Worm (Caenorhabditis elegans) whole organism, L1 larva: ENCODE measurements around the gene rpt-1.

ENCODE experiments used
- C04F5.9 ChIP-seq: sonication (generic microtip); optimal IDR thresholded peaks from 2 replicates; lab custom pipeline; 2016; ENCODE audit warnings: missing genetic modification characterization, missing compliant biosample characterization
- C34B4.2 ChIP-seq: sonication (generic microtip); optimal IDR thresholded peaks from 2 replicates; lab custom pipeline; 2017; ENCODE audit warnings: mild to moderate bottlenecking, missing genetic modification characterization, missing compliant biosample characterization
- ama-1 ChIP-seq: fragments of 150-350 bp; optimal IDR thresholded peaks from 2 replicates; lab custom pipeline; 2014
- ceh-63 ChIP-seq: fragments of 200-800 bp; sonication (Bioruptor generic); optimal IDR thresholded peaks from 2 replicates; lab custom pipeline; 2018; ENCODE audit warnings: mild to moderate bottlenecking, missing genetic modification characterization, missing compliant biosample characterization
- ceh-8 ChIP-seq: fragments of 200-800 bp; sonication (Bioruptor generic); optimal IDR thresholded peaks from 2 replicates; lab custom pipeline; 2018; ENCODE audit warnings: mild to moderate bottlenecking, missing genetic modification characterization, moderate library complexity, missing compliant biosample characterization
- efl-1 ChIP-seq, 4 experiments: fragments of 150-350 bp; optimal IDR thresholded peaks in 3 of 4; peaks in 1 of 4; 1 replicate in 1 of 4; 2 replicates in 3 of 4; lab custom pipeline; 2014; ENCODE audit warnings: missing biosample characterization in 2 of 4, missing genetic modification characterization in 2 of 4, missing genetic modification reagents in 2 of 4
- egl-27 ChIP-seq, 2 experiments: fragments of 150-350 bp in 1 of 2; sonication (generic microtip); optimal IDR thresholded peaks; 3 replicates each; lab custom pipeline; 2017 to 2018; ENCODE audit warnings: missing biosample characterization in 2 of 2, missing genetic modification characterization in 2 of 2, missing genetic modification reagents in 2 of 2
- elt-2 ChIP-seq: sonication (generic microtip); optimal IDR thresholded peaks from 2 replicates; lab custom pipeline; 2016; ENCODE audit warnings: missing genetic modification characterization, mild to moderate bottlenecking, inconsistent platforms, missing compliant biosample characterization, missing genetic modification reagents
- elt-3 ChIP-seq, 6 experiments: fragments of 150-350 bp in 1 of 6; sonication (generic microtip); optimal IDR thresholded peaks; 2 replicates each; lab custom pipeline; 2017 to 2018; ENCODE audit warnings: missing biosample characterization in 6 of 6, missing genetic modification characterization in 6 of 6, inconsistent platforms in 1 of 6
- fkh-10 ChIP-seq: sonication (generic microtip); optimal IDR thresholded peaks from 2 replicates; lab custom pipeline; 2017; ENCODE audit warnings: missing biosample characterization, missing genetic modification reagents, missing genetic modification characterization
- grh-1 ChIP-seq: fragments of 200-800 bp; sonication (Bioruptor generic); IDR thresholded peaks from 2 replicates; pipeline ENCODE4 v1.3.6; 2022; ENCODE audit warnings: missing genetic modification reagents, missing genetic modification characterization, missing compliant biosample characterization
- jun-1 ChIP-seq: fragments of 150-350 bp; optimal IDR thresholded peaks from 2 replicates; lab custom pipeline; 2014; ENCODE audit warnings: missing biosample characterization, missing genetic modification reagents, missing genetic modification characterization
- lin-14 ChIP-seq: fragments of 200-800 bp; sonication (Bioruptor generic); optimal IDR thresholded peaks from 2 replicates; lab custom pipeline; 2018; ENCODE audit warnings: mild to moderate bottlenecking, missing genetic modification characterization, moderate library complexity, missing compliant biosample characterization
- lin-35 ChIP-seq, 2 experiments: fragments of 150-350 bp; optimal IDR thresholded peaks; 2 replicates each; lab custom pipeline; 2014; ENCODE audit warnings: missing biosample characterization in 2 of 2, missing genetic modification characterization in 2 of 2, missing genetic modification reagents in 2 of 2
- mdl-1 ChIP-seq, 2 experiments: fragments of 150-350 bp; optimal IDR thresholded peaks; 2 replicates each; lab custom pipeline; 2014 to 2017; ENCODE audit warnings: missing biosample characterization in 2 of 2, missing genetic modification characterization in 2 of 2, inconsistent platforms in 1 of 2
- mep-1 ChIP-seq: fragments of 150-350 bp; optimal IDR thresholded peaks from 2 replicates; lab custom pipeline; 2014; ENCODE audit warnings: missing biosample characterization, missing genetic modification characterization
- nhr-20 ChIP-seq: sonication (generic microtip); optimal IDR thresholded peaks from 2 replicates; lab custom pipeline; 2016; ENCODE audit warnings: mild to moderate bottlenecking, missing genetic modification characterization, missing compliant biosample characterization
- nhr-28 ChIP-seq: fragments of 150-350 bp; optimal IDR thresholded peaks from 2 replicates; lab custom pipeline; 2014; ENCODE audit warnings: missing biosample characterization, missing genetic modification characterization
- nhr-47 ChIP-seq: sonication (generic microtip); optimal IDR thresholded peaks from 2 replicates; lab custom pipeline; 2016; ENCODE audit warnings: mild to moderate bottlenecking, missing genetic modification characterization, moderate library complexity, missing compliant biosample characterization
- nhr-71 ChIP-seq: sonication (generic microtip); optimal IDR thresholded peaks from 2 replicates; lab custom pipeline; 2016; ENCODE audit warnings: mild to moderate bottlenecking, missing genetic modification characterization, moderate library complexity, missing compliant biosample characterization
- nhr-85 ChIP-seq: sonication (generic microtip); peaks from one replicate; lab custom pipeline; 2016; ENCODE audit warnings: missing genetic modification characterization, inconsistent platforms, missing compliant biosample characterization
- nhr-90 ChIP-seq: sonication (generic microtip); optimal IDR thresholded peaks from 2 replicates; lab custom pipeline; 2016; ENCODE audit warnings: mild to moderate bottlenecking, missing genetic modification characterization, missing compliant biosample characterization; ENCODE audit not compliant: poor library complexity
- pag-3 ChIP-seq: sonication (generic microtip); optimal IDR thresholded peaks from 2 replicates; lab custom pipeline; 2017; ENCODE audit warnings: missing genetic modification characterization, mild to moderate bottlenecking, missing compliant biosample characterization, antibody characterized with exemption, borderline replicate concordance; ENCODE audit not compliant: insufficient read depth
- pax-3 ChIP-seq: fragments of 200-800 bp; sonication (Bioruptor generic); optimal IDR thresholded peaks from 2 replicates; lab custom pipeline; 2018; ENCODE audit warnings: mild to moderate bottlenecking, missing genetic modification characterization, moderate library complexity, missing compliant biosample characterization
- pqm-1 ChIP-seq: sonication (generic microtip); optimal IDR thresholded peaks from 3 replicates; lab custom pipeline; 2017; ENCODE audit warnings: missing biosample characterization, missing genetic modification characterization
- snpc-4 ChIP-seq: fragments of 150-350 bp; optimal IDR thresholded peaks from 2 replicates; lab custom pipeline; 2014; ENCODE audit warnings: missing biosample characterization, missing genetic modification characterization
- sox-4 ChIP-seq: sonication (generic microtip); optimal IDR thresholded peaks from 2 replicates; lab custom pipeline; 2016; ENCODE audit warnings: missing genetic modification characterization, missing compliant biosample characterization
- unc-130 ChIP-seq: fragments of 150-350 bp; optimal IDR thresholded peaks from 2 replicates; lab custom pipeline; 2017; ENCODE audit warnings: missing biosample characterization, missing genetic modification characterization, inconsistent platforms
- vab-15 ChIP-seq: sonication (generic microtip); optimal IDR thresholded peaks from 2 replicates; lab custom pipeline; 2017; ENCODE audit warnings: missing genotype, mild to moderate bottlenecking, missing genetic modification characterization, missing compliant biosample characterization
- ztf-11 ChIP-seq, 2 experiments: sonication (generic microtip); optimal IDR thresholded peaks; 2 replicates each; lab custom pipeline; 2016 to 2017; ENCODE audit warnings: missing genetic modification characterization in 2 of 2, missing biosample characterization in 1 of 2, missing compliant biosample characterization in 1 of 2

rpt-1 gene

ce11 chrV:11978179-11978578, 4.0 kb downstream of the rpt-1 start, which contains the start of gene mif-2:
mif-2 (minus strand) TSS chrV:11978459.
- TF ChIP-seq lin-14 (GFP tag; lab: Kevin White, UChicago) = peak; percentile 20
- TF ChIP-seq efl-1 (optimal IDR thresholded peaks at IDR 0.05; lab: Kevin White, UChicago) = peak in 1 of 2 experiments; percentile 6
- peak in 1 of 2 experiments; percentile 6 for TF ChIP-seq efl-1 (GFP tag; optimal IDR thresholded peaks at IDR 0.05 in 1 of 2; lab: Kevin White, UChicago)
- TF ChIP-seq egl-27 (tag; optimal IDR thresholded peaks at IDR 0.05; lab: Kevin White, UChicago) = no peak
- TF ChIP-seq lin-35 (GFP tag; optimal IDR thresholded peaks at IDR 0.05; lab: Kevin White, UChicago) = peak in 1 of 2 experiments; percentile 21
- peak; percentile 9 for TF ChIP-seq nhr-90
- 0 out of 2 replicates have a peak, but pooled peaks have one; percentile 20 for TF ChIP-seq grh-1 (GFP tag; lab: Robert Waterston, UW)
- no peak for TF ChIP-seq vab-15 (tag; lab: Kevin White, UChicago)
- TF ChIP-seq elt-3 (tag; optimal IDR thresholded peaks at IDR 0.05; lab: Kevin White, UChicago) = peak in 1 of 6 experiments; percentile 63
- TF ChIP-seq ama-1 (lab: Kevin White, UChicago) = peak; percentile 62
- TF ChIP-seq, all 84 proteins: peak for 7

ce11 chrV:11976734-11977133, 5.5 kb downstream of the rpt-1 start:
- TF ChIP-seq nhr-90 (peak; percentile 39), nhr-71 (tag; lab: Kevin White, UChicago) (peak; percentile 29), elt-2 (peak; percentile 82), elt-3 (tag; optimal IDR thresholded peaks at IDR 0.05; lab: Kevin White, UChicago) (no peak), mdl-1 (tag; optimal IDR thresholded peaks at IDR 0.05; lab: Kevin White, UChicago) (no peak), lin-35 (GFP tag; optimal IDR thresholded peaks at IDR 0.05; lab: Kevin White, UChicago) (peak in 1 of 2 experiments; percentile 28)

ce11 chrV:11975233-11975632, 7.0 kb downstream of the rpt-1 start, which contains the start of gene cpr-1:
cpr-1 (plus strand) TSS chrV:11975551.
- peak; percentile 85 for TF ChIP-seq pqm-1
- no peak for TF ChIP-seq unc-130 (tag; lab: Kevin White, UChicago)
- TF ChIP-seq lin-35 (GFP tag; optimal IDR thresholded peaks at IDR 0.05; lab: Kevin White, UChicago) = peak in 1 of 2 experiments; percentile 41
- TF ChIP-seq efl-1 (optimal IDR thresholded peaks at IDR 0.05; lab: Kevin White, UChicago) = no peak
- TF ChIP-seq efl-1 (GFP tag; optimal IDR thresholded peaks at IDR 0.05 in 1 of 2; lab: Kevin White, UChicago) = peak in 1 of 2 experiments; percentile 78
- TF ChIP-seq nhr-20 = peak; percentile 42
- TF ChIP-seq pax-3 = peak; percentile 32
- no peak for TF ChIP-seq C34B4.2
- no peak for TF ChIP-seq snpc-4 (tag; lab: Kevin White, UChicago)
- TF ChIP-seq elt-2 = peak; percentile 98
- peak; percentile 11 for TF ChIP-seq jun-1
- TF ChIP-seq nhr-71 (tag; lab: Kevin White, UChicago) = peak; percentile 17

ce11 chrV:11964723-11965122, 17.5 kb downstream of the rpt-1 start, which contains the start of gene F58H1.7:
F58H1.7 (minus strand) TSS chrV:11964823.
- TF ChIP-seq nhr-20 (no peak), pag-3 (tag; lab: Kevin White, UChicago) (no peak), nhr-85 (tag; lab: Kevin White, UChicago) (no peak), jun-1 (no peak), C34B4.2 (no peak), ztf-11 (tag; optimal IDR thresholded peaks at IDR 0.05; lab: Kevin White, UChicago) (no peak), ceh-8 (GFP tag; lab: Kevin White, UChicago) (no peak), sox-4 (tag; lab: Kevin White, UChicago) (no peak)

ce11 chrV:11960831-11961190, 21.4 kb downstream of the rpt-1 start:
- TF ChIP-seq mep-1 (tag; lab: Kevin White, UChicago) (no peak), fkh-10 (peak; percentile 37), efl-1 (optimal IDR thresholded peaks at IDR 0.05; lab: Kevin White, UChicago) (no peak), efl-1 (GFP tag; optimal IDR thresholded peaks at IDR 0.05 in 1 of 2; lab: Kevin White, UChicago) (peak in 1 of 2 experiments; percentile 20)

ce11 chrV:11960084-11960830, 21.9 kb downstream of the rpt-1 start:
- TF ChIP-seq nhr-47 (tag; lab: Kevin White, UChicago) (no peak), ceh-63 (GFP tag; lab: Kevin White, UChicago) (no peak), C04F5.9 (tag; lab: Kevin White, UChicago) (no peak), nhr-28 (no peak), efl-1 (optimal IDR thresholded peaks at IDR 0.05; lab: Kevin White, UChicago) (no peak), efl-1 (GFP tag; optimal IDR thresholded peaks at IDR 0.05 in 1 of 2; lab: Kevin White, UChicago) (peak in 1 of 2 experiments; percentile 53)
